Fruit fly (Drosophila melanogaster): Measurements from ENCODE around the gene Lgr4.

DNA sequence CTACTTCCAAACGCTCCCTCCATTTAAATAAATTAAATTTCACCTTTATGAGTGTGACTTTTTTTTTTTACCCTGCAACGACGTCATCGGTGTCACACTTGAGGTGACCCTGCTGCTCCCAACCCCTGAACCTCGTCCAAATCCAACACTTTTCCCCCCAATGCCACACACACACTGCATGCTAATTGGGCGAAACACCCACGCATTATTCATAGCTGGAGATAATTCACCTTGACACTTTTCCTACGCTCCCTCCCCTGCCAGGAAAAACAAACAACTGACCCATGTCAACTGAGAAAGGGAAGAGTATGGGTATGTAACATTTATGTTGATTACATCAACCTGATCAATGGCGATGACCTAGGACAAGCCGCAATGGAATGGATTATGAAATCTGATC, 30.3 kb upstream of the Lgr4 start:
- TF ChIP-seq pad (GFP tag; optimal IDR thresholded peaks at IDR 0.05) (no peak), CG7101 (tag; optimal IDR thresholded peaks at IDR 0.05) (no peak), cnc (optimal IDR thresholded peaks at IDR 0.05) (no peak), CG33017 (tag; optimal IDR thresholded peaks at IDR 0.05) (no peak), CG1620 (GFP tag; optimal IDR thresholded peaks at IDR 0.05) (no peak), toe (GFP tag; optimal IDR thresholded peaks at IDR 0.05) (no peak), CG12768 (GFP tag; optimal IDR thresholded peaks at IDR 0.05) (no peak), kay (GFP tag; ENCODE audit: borderline replicate concordance) (no peak), cic (GFP tag; optimal IDR thresholded peaks at IDR 0.05) (no peak), Mnt (GFP tag; optimal IDR thresholded peaks at IDR 0.05) (no peak), CG11617 (GFP tag; optimal IDR thresholded peaks at IDR 0.05) (no peak), Crg-1 (GFP tag; optimal IDR thresholded peaks at IDR 0.05) (no peak)

Data from whole organism, adult.